Worm (Caenorhabditis elegans) whole organism, young adult: ENCODE results near the gene F55F10.3.
"Not testable (repeated sequence)": the region's sequence is repeated elsewhere in the genome, so short reads cannot be mapped to it uniquely, and the experiment has no call there.

Experiments used
- C06A6.2 ChIP-seq: fragments of 200-800 bp; sonication (Bioruptor generic); conservative IDR thresholded peaks from 2 replicates; pipeline ENCODE4 v1.3.6; 2022; ENCODE audit warnings: missing genetic modification characterization, missing compliant biosample characterization
- Y67H2A.10 ChIP-seq: fragments of 200-800 bp; sonication (Bioruptor generic); conservative IDR thresholded peaks from 2 replicates; pipeline ENCODE4 v1.3.6; 2022; ENCODE audit warnings: missing genetic modification reagents, missing genetic modification characterization, missing compliant biosample characterization
- Y79H2A.3 ChIP-seq: fragments of 200-800 bp; sonication (Bioruptor generic); conservative IDR thresholded peaks from 2 replicates; pipeline ENCODE4 v1.3.6; 2022; ENCODE audit warnings: missing genetic modification reagents, missing genetic modification characterization, missing compliant biosample characterization
- Y95B8A.8 ChIP-seq: fragments of 200-800 bp; sonication (Bioruptor generic); IDR thresholded peaks from 2 replicates; pipeline ENCODE4 v1.3.6; 2022; ENCODE audit warnings: missing genetic modification reagents, missing genetic modification characterization, missing compliant biosample characterization
- ZK185.1 ChIP-seq: sonication (generic microtip); optimal IDR thresholded peaks from 2 replicates; lab custom pipeline; 2016; ENCODE audit warnings: mild to moderate bottlenecking, missing genetic modification characterization, missing compliant biosample characterization; ENCODE audit not compliant: poor library complexity, severe bottlenecking
- ama-1 ChIP-seq, 3 experiments: fragments of 150-350 bp in 1 of 3; sonication (generic microtip) in 2 of 3; optimal IDR thresholded peaks; 2 replicates each; lab custom pipeline; 2014 to 2018; ENCODE audit warnings: missing biosample characterization in 2 of 3, missing genetic modification characterization in 2 of 3, missing genetic modification reagents in 2 of 3
- attf-3 ChIP-seq: fragments of 200-800 bp; sonication (Bioruptor generic); conservative IDR thresholded peaks from 2 replicates; pipeline ENCODE4 v1.3.6; 2022; ENCODE audit warnings: missing genetic modification reagents, missing genetic modification characterization, missing compliant biosample characterization
- attf-5 ChIP-seq: fragments of 200-800 bp; sonication (Bioruptor generic); optimal IDR thresholded peaks from 2 replicates; lab custom pipeline; 2018; ENCODE audit warnings: mild to moderate bottlenecking, missing genetic modification characterization, missing compliant biosample characterization
- bed-1 ChIP-seq: fragments of 200-800 bp; sonication (Bioruptor generic); IDR thresholded peaks from 2 replicates; pipeline ENCODE4 v1.3.6; 2022; ENCODE audit warnings: missing genetic modification reagents, missing genetic modification characterization, missing compliant biosample characterization
- bed-2 ChIP-seq: fragments of 200-800 bp; sonication (Bioruptor generic); IDR thresholded peaks from 2 replicates; pipeline ENCODE4 v1.3.6; 2022; ENCODE audit warnings: missing genetic modification reagents, missing genetic modification characterization, missing compliant biosample characterization
- ceh-27 ChIP-seq: fragments of 200-800 bp; sonication (Bioruptor generic); optimal IDR thresholded peaks from 2 replicates; lab custom pipeline; 2018; ENCODE audit warnings: mild to moderate bottlenecking, missing genetic modification characterization, moderate library complexity, missing compliant biosample characterization
- ceh-40 ChIP-seq: fragments of 200-800 bp; sonication (Bioruptor generic); IDR thresholded peaks from 2 replicates; pipeline ENCODE4 v1.3.6; 2022; ENCODE audit warnings: missing genetic modification characterization, missing compliant biosample characterization
- ceh-91 ChIP-seq: fragments of 200-800 bp; sonication (Bioruptor generic); IDR thresholded peaks from 2 replicates; pipeline ENCODE4 v1.3.6; 2022; ENCODE audit warnings: missing genetic modification reagents, missing genetic modification characterization, missing compliant biosample characterization
- die-1 ChIP-seq: sonication (generic microtip); optimal IDR thresholded peaks from 2 replicates; lab custom pipeline; 2016; ENCODE audit warnings: missing genotype, mild to moderate bottlenecking, missing genetic modification characterization, missing compliant biosample characterization
- dox-1 ChIP-seq: fragments of 200-800 bp; sonication (Bioruptor generic); IDR thresholded peaks from 2 replicates; pipeline ENCODE4 v1.3.6; 2022; ENCODE audit warnings: missing genetic modification reagents, missing genetic modification characterization, missing compliant biosample characterization
- ekl-4 ChIP-seq: fragments of 200-800 bp; sonication (Bioruptor generic); IDR thresholded peaks from 2 replicates; pipeline ENCODE4 v1.3.6; 2022; ENCODE audit warnings: missing genetic modification reagents, missing genetic modification characterization, missing compliant biosample characterization
- fkh-3 ChIP-seq: sonication (generic microtip); optimal IDR thresholded peaks from 2 replicates; lab custom pipeline; 2016; ENCODE audit warnings: mild to moderate bottlenecking, missing genetic modification characterization, missing compliant biosample characterization
- hlh-26 ChIP-seq: fragments of 200-800 bp; sonication (Bioruptor generic); conservative IDR thresholded peaks from 2 replicates; pipeline ENCODE4 v1.3.6; 2022; ENCODE audit warnings: missing genetic modification reagents, missing genetic modification characterization, missing compliant biosample characterization
- hmg-1.2 ChIP-seq: fragments of 200-800 bp; sonication (Bioruptor generic); IDR thresholded peaks from 2 replicates; pipeline ENCODE4 v1.3.6; 2022; ENCODE audit warnings: missing genetic modification reagents, missing genetic modification characterization, missing compliant biosample characterization
- hmg-20 ChIP-seq: fragments of 200-800 bp; sonication (Bioruptor generic); IDR thresholded peaks from 2 replicates; pipeline ENCODE4 v1.3.6; 2022; ENCODE audit warnings: missing genetic modification reagents, missing genetic modification characterization, missing compliant biosample characterization
- lin-35 ChIP-seq, 3 experiments: fragments of 150-350 bp in 2 of 3; sonication (generic microtip) in 1 of 3; optimal IDR thresholded peaks; 2 replicates each; lab custom pipeline; 2014 to 2018; ENCODE audit warnings: missing biosample characterization in 3 of 3, missing genetic modification characterization in 3 of 3, missing genetic modification reagents in 3 of 3
- lin-54 ChIP-seq: fragments of 200-800 bp; sonication (Bioruptor generic); optimal IDR thresholded peaks from 2 replicates; lab custom pipeline; 2018; ENCODE audit warnings: mild to moderate bottlenecking, missing genetic modification characterization, missing compliant biosample characterization
- madf-10 ChIP-seq: sonication (generic microtip); optimal IDR thresholded peaks from 2 replicates; lab custom pipeline; 2016; ENCODE audit warnings: mild to moderate bottlenecking, missing genetic modification characterization, missing compliant biosample characterization
- madf-3 ChIP-seq: fragments of 200-800 bp; sonication (Bioruptor generic); IDR thresholded peaks from 2 replicates; pipeline ENCODE4 v1.3.6; 2022; ENCODE audit warnings: missing genetic modification reagents, missing genetic modification characterization, missing compliant biosample characterization
- madf-6 ChIP-seq: fragments of 200-800 bp; sonication (Bioruptor generic); IDR thresholded peaks from 2 replicates; pipeline ENCODE4 v1.3.6; 2022; ENCODE audit warnings: missing genetic modification reagents, missing genetic modification characterization, missing compliant biosample characterization
- mcd-1 ChIP-seq: fragments of 200-800 bp; sonication (Bioruptor generic); IDR thresholded peaks from 2 replicates; pipeline ENCODE4 v1.3.6; 2022; ENCODE audit warnings: missing genetic modification reagents, missing genetic modification characterization, missing compliant biosample characterization
- mes-4 ChIP-seq: sonication (generic microtip); optimal IDR thresholded peaks from 2 replicates; lab custom pipeline; 2016; ENCODE audit warnings: missing genotype, missing genetic modification characterization, missing compliant biosample characterization
- nhr-80 ChIP-seq: sonication (generic microtip); optimal IDR thresholded peaks from 2 replicates; lab custom pipeline; 2016; ENCODE audit warnings: missing genetic modification characterization, missing compliant biosample characterization
- rec-8 ChIP-seq, 2 experiments: sonication (generic microtip); optimal IDR thresholded peaks; 2 replicates each; lab custom pipeline; 2016; ENCODE audit warnings: mild to moderate bottlenecking in 2 of 2, missing genetic modification characterization in 2 of 2, missing genetic modification reagents in 2 of 2, missing genotype in 2 of 2, missing biosample characterization in 1 of 2, missing compliant biosample characterization in 1 of 2, moderate library complexity in 1 of 2
- repo-1 ChIP-seq: sonication (generic microtip); optimal IDR thresholded peaks from 2 replicates; lab custom pipeline; 2017; ENCODE audit warnings: mild to moderate bottlenecking, missing genetic modification characterization, missing compliant biosample characterization
- sdz-38 ChIP-seq: sonication (generic microtip); optimal IDR thresholded peaks from 2 replicates; lab custom pipeline; 2016; ENCODE audit warnings: missing genotype, missing genetic modification characterization, missing compliant biosample characterization
- sea-2 ChIP-seq: fragments of 200-800 bp; sonication (Bioruptor generic); IDR thresholded peaks from 2 replicates; pipeline ENCODE4 v1.3.6; 2022; ENCODE audit warnings: missing genetic modification characterization, missing compliant biosample characterization
- snpc-3.4 ChIP-seq: sonication (generic microtip); optimal IDR thresholded peaks from 2 replicates; lab custom pipeline; 2017; ENCODE audit warnings: missing genetic modification characterization, mild to moderate bottlenecking, missing compliant biosample characterization, antibody characterized with exemption, moderate library complexity, missing genotype, missing genetic modification reagents
- somi-1 ChIP-seq: fragments of 200-800 bp; sonication (Bioruptor generic); optimal IDR thresholded peaks from 2 replicates; lab custom pipeline; 2018; ENCODE audit warnings: mild to moderate bottlenecking, missing genetic modification characterization, missing compliant biosample characterization
- sptf-2 ChIP-seq: fragments of 200-800 bp; sonication (Bioruptor generic); optimal IDR thresholded peaks from 2 replicates; lab custom pipeline; 2018; ENCODE audit warnings: mild to moderate bottlenecking, missing genetic modification characterization, missing compliant biosample characterization
- tbp1 ChIP-seq: fragments of 200-800 bp; sonication (Bioruptor generic); optimal IDR thresholded peaks from 2 replicates; lab custom pipeline; 2018; ENCODE audit warnings: mild to moderate bottlenecking, missing genetic modification characterization, missing compliant biosample characterization
- unc-62 ChIP-seq: fragments of 150-350 bp; optimal IDR thresholded peaks from 2 replicates; lab custom pipeline; 2014; ENCODE audit warnings: missing biosample characterization, missing genetic modification reagents, missing genetic modification characterization
- zfh-2 ChIP-seq: fragments of 200-800 bp; sonication (Bioruptor generic); conservative IDR thresholded peaks from 2 replicates; pipeline ENCODE4 v1.3.6; 2022; ENCODE audit warnings: missing genetic modification reagents, missing genetic modification characterization, missing compliant biosample characterization
- ztf-28 ChIP-seq: fragments of 200-800 bp; sonication (Bioruptor generic); IDR thresholded peaks from 2 replicates; pipeline ENCODE4 v1.3.6; 2022; ENCODE audit warnings: missing genetic modification reagents, missing genetic modification characterization, missing compliant biosample characterization
- ztf-3 ChIP-seq: fragments of 200-800 bp; sonication (Bioruptor generic); optimal IDR thresholded peaks from 2 replicates; lab custom pipeline; 2018; ENCODE audit warnings: mild to moderate bottlenecking, missing genetic modification characterization, missing compliant biosample characterization

The F55F10.3 gene

DNA sequence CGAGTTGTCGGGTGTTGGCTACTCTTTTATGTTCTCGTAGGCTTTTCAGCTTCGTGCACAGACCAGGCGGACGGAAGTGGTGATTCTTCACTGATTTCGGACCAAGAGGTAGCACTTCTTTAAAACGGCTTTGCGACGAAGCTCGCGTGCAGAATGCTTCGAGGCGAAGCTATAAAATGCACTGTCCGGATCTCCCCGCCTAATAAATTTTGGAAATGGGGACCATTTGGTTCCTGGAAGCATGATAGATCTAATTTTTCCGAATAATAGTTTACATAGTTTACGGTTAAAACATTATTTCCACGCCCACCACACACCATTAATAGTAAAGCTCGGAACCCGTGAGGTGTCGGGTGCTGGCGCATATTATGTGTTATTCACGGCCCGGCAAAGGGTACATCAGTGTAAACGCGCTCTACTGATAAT, 12.2 kb upstream of the F55F10.3 start (continued):
- TF ChIP-seq madf-10 = no peak
- no peak for TF ChIP-seq ceh-40 (GFP tag; lab: Robert Waterston, UW)
- no peak for TF ChIP-seq attf-5 (GFP tag; lab: Kevin White, UChicago)
- TF ChIP-seq hlh-26 = no peak
- TF ChIP-seq hmg-20 (GFP tag; lab: Robert Waterston, UW) = peak; percentile 29; the same call in 1 of the 2 replicates
- TF ChIP-seq zfh-2 (GFP tag; lab: Robert Waterston, UW) = no peak
- TF ChIP-seq ceh-27 = peak; percentile 17
- TF ChIP-seq ceh-91 (GFP tag; lab: Robert Waterston, UW) = peak; percentile 81
- no peak for TF ChIP-seq sea-2 (GFP tag; lab: Robert Waterston, UW)
- TF ChIP-seq Y79H2A.3 (GFP tag; lab: Robert Waterston, UW) = peak; percentile 48; the same call in 1 of the 2 replicates
- TF ChIP-seq ztf-3 (GFP tag; lab: Kevin White, UChicago) = no peak
- TF ChIP-seq mcd-1 (GFP tag; lab: Robert Waterston, UW) = peak; percentile 90
- TF ChIP-seq dox-1 = peak; percentile 93
- TF ChIP-seq unc-62 (GFP tag; lab: Kevin White, UChicago) = no peak
- no peak for TF ChIP-seq Y95B8A.8 (GFP tag; lab: Robert Waterston, UW)
- no peak for TF ChIP-seq Y67H2A.10
- no peak for TF ChIP-seq ZK185.1 (tag; lab: Kevin White, UChicago)
- peak; percentile 51 for TF ChIP-seq lin-54 (GFP tag; lab: Kevin White, UChicago)
- peak; percentile 50 for TF ChIP-seq ama-1 (optimal IDR thresholded peaks at IDR 0.05; lab: Kevin White, UChicago)
- no peak for TF ChIP-seq ama-1 (GFP tag; optimal IDR thresholded peaks at IDR 0.05; lab: Kevin White, UChicago)
- TF ChIP-seq mes-4 = peak; percentile 9
- no peak for TF ChIP-seq C06A6.2 (GFP tag; lab: Robert Waterston, UW)
- TF ChIP-seq ekl-4 (GFP tag; lab: Robert Waterston, UW) = no peak; the same call in none of the 2 replicates
- TF ChIP-seq lin-35 (GFP tag; optimal IDR thresholded peaks at IDR 0.05; lab: Kevin White, UChicago) = no peak
- no peak for TF ChIP-seq bed-2 (GFP tag; lab: Robert Waterston, UW)
- no peak for TF ChIP-seq fkh-3 (tag; lab: Kevin White, UChicago)
- peak; percentile 69 for TF ChIP-seq repo-1 (tag; lab: Kevin White, UChicago)
- TF ChIP-seq attf-3 (GFP tag; lab: Robert Waterston, UW) = no peak
- TF ChIP-seq nhr-80 (tag; lab: Kevin White, UChicago) = no peak
- TF ChIP-seq sptf-2 (GFP tag; lab: Kevin White, UChicago) = peak; percentile 52
- peak; percentile 60 for TF ChIP-seq die-1
- TF ChIP-seq snpc-3.4 (tag; lab: Kevin White, UChicago) = peak; percentile 77
- TF ChIP-seq madf-3 (GFP tag; lab: Robert Waterston, UW) = peak; percentile 71
- TF ChIP-seq madf-6 (GFP tag; lab: Robert Waterston, UW) = peak; percentile 85
- no peak for TF ChIP-seq sdz-38 (tag; lab: Kevin White, UChicago)
- TF ChIP-seq tbp1 (GFP tag; lab: Kevin White, UChicago) = peak; percentile 70
- peak; percentile 61 for TF ChIP-seq hmg-1.2
- no peak for TF ChIP-seq rec-8 (tag; optimal IDR thresholded peaks at IDR 0.05; lab: Kevin White, UChicago)
- no peak for TF ChIP-seq bed-1 (GFP tag; lab: Robert Waterston, UW)

- TF ChIP-seq somi-1; ztf-28 (GFP tag; lab: Robert Waterston, UW); ceh-27: not testable (repeated sequence)
Measured at ce11 chrIV:4348146-4348545, 11.6 kb upstream of the F55F10.3 start, which contains the start of gene W03B1.5. TSS of gene W03B1.5 (plus strand) at chrIV:4348446.
